Worm (Caenorhabditis elegans) whole organism, young adult: ENCODE data around the gene saeg-1.

Experiments used
- B0035.1 ChIP-seq: sonication (generic microtip); optimal IDR thresholded peaks from 2 replicates; lab custom pipeline; 2016; ENCODE audit warnings: missing genetic modification characterization, mild to moderate bottlenecking, missing compliant biosample characterization, missing genotype, missing genetic modification reagents
- F49E8.2 ChIP-seq: sonication (generic microtip); optimal IDR thresholded peaks from 3 replicates; lab custom pipeline; 2017; ENCODE audit warnings: missing genetic modification characterization, mild to moderate bottlenecking, missing compliant biosample characterization, antibody characterized with exemption, moderate library complexity; ENCODE audit not compliant: insufficient read depth
- K12H6.12 ChIP-seq: fragments of 200-800 bp; sonication (Bioruptor generic); optimal IDR thresholded peaks from 2 replicates; lab custom pipeline; 2018; ENCODE audit warnings: mild to moderate bottlenecking, missing genetic modification characterization, missing compliant biosample characterization
- ceh-100 ChIP-seq: fragments of 200-800 bp; sonication (Bioruptor generic); IDR thresholded peaks from 2 replicates; pipeline ENCODE4 v1.3.6; 2022; ENCODE audit warnings: missing genetic modification reagents, missing genetic modification characterization, missing compliant biosample characterization
- hlh-12 ChIP-seq: sonication (generic microtip); optimal IDR thresholded peaks from 2 replicates; lab custom pipeline; 2016; ENCODE audit warnings: missing genetic modification characterization, missing compliant biosample characterization
- pha-4 ChIP-seq: fragments of 150-350 bp; sonication (generic microtip); optimal IDR thresholded peaks from 2 replicates; lab custom pipeline; 2014; ENCODE audit warnings: missing biosample characterization, missing genetic modification reagents, missing genetic modification characterization
- unc-62 ChIP-seq: fragments of 150-350 bp; optimal IDR thresholded peaks from 2 replicates; lab custom pipeline; 2014; ENCODE audit warnings: missing biosample characterization, missing genetic modification reagents, missing genetic modification characterization
- ztf-6 ChIP-seq: fragments of 200-800 bp; sonication (Bioruptor generic); IDR thresholded peaks from 2 replicates; pipeline ENCODE4 v1.3.6; 2022; ENCODE audit warnings: missing genetic modification reagents, missing genetic modification characterization, missing compliant biosample characterization

ce11 chrV:10804374-10804773 is 61.1 kb downstream of the saeg-1 start, which contains the start of gene secs-1:
- TF ChIP-seq B0035.1 (tag; lab: Kevin White, UChicago) (no peak), ztf-6 (no peak), pha-4 (tag; lab: Kevin White, UChicago) (no peak), F49E8.2 (tag; lab: Kevin White, UChicago) (no peak), K12H6.12 (tag; lab: Kevin White, UChicago) (no peak), unc-62 (GFP tag; lab: Kevin White, UChicago) (no peak), ceh-100 (GFP tag; lab: Robert Waterston, UW) (no peak), hlh-12 (no peak)
